Worm (Caenorhabditis elegans) whole organism, L4 larva: Measurements from ENCODE around the gene yif-1.

Experiments used
- F10B5.3 ChIP-seq: sonication (generic microtip); optimal IDR thresholded peaks from 2 replicates; lab custom pipeline; 2016; ENCODE audit warnings: mild to moderate bottlenecking, missing genetic modification characterization, missing compliant biosample characterization
- F26F4.8 ChIP-seq: fragments of 200-800 bp; sonication (Bioruptor generic); conservative IDR thresholded peaks from 2 replicates; pipeline ENCODE4 v1.3.6; 2022; ENCODE audit warnings: missing genetic modification characterization, missing compliant biosample characterization
- F37D6.2 ChIP-seq: sonication (generic microtip); optimal IDR thresholded peaks from 2 replicates; lab custom pipeline; 2016; ENCODE audit warnings: mild to moderate bottlenecking, missing genetic modification characterization, missing compliant biosample characterization
- F44E2.7 ChIP-seq: fragments of 200-800 bp; sonication (Bioruptor generic); IDR thresholded peaks from 2 replicates; pipeline ENCODE4 v2.1.2; 2022; ENCODE audit warnings: missing genetic modification characterization, missing compliant biosample characterization
- R02D3.7 ChIP-seq: fragments of 150-350 bp; sonication (generic microtip); optimal IDR thresholded peaks from 3 replicates; lab custom pipeline; 2014; ENCODE audit warnings: missing biosample characterization, missing genetic modification characterization
- Y75B8A.6 ChIP-seq: fragments of 200-800 bp; sonication (Bioruptor generic); IDR thresholded peaks from 2 replicates; pipeline ENCODE4 v1.3.6; 2022; ENCODE audit warnings: missing genetic modification reagents, missing genetic modification characterization, missing compliant biosample characterization
- ZK337.2 ChIP-seq: fragments of 200-800 bp; sonication (Bioruptor generic); IDR thresholded peaks from 2 replicates; pipeline ENCODE4 v1.3.6; 2022; ENCODE audit warnings: missing genetic modification reagents, missing genetic modification characterization, missing compliant biosample characterization
- aha-1 ChIP-seq: fragments of 150-350 bp; peaks from one replicate; lab custom pipeline; 2014; ENCODE audit warnings: missing biosample characterization, missing genetic modification characterization
- arid-1 ChIP-seq: fragments of 200-800 bp; sonication (Bioruptor generic); conservative IDR thresholded peaks from 2 replicates; pipeline ENCODE4 v1.3.6; 2022; ENCODE audit warnings: missing genetic modification reagents, missing genetic modification characterization, missing compliant biosample characterization
- ceh-44 ChIP-seq: fragments of 200-800 bp; sonication (Bioruptor generic); IDR thresholded peaks from 2 replicates; pipeline ENCODE4 v1.3.6; 2022; ENCODE audit warnings: missing genetic modification reagents, missing genetic modification characterization, missing compliant biosample characterization
- ces-1 ChIP-seq: fragments of 150-350 bp; sonication (generic microtip); optimal IDR thresholded peaks from 4 replicates; lab custom pipeline; 2014; ENCODE audit warnings: missing biosample characterization, missing genetic modification reagents, missing genetic modification characterization
- cey-2 ChIP-seq: sonication (generic microtip); optimal IDR thresholded peaks from 3 replicates; lab custom pipeline; 2017; ENCODE audit warnings: missing genetic modification characterization, mild to moderate bottlenecking, missing compliant biosample characterization, antibody characterized with exemption, borderline replicate concordance; ENCODE audit not compliant: insufficient read depth
- daf-12 ChIP-seq: fragments of 150-350 bp; optimal IDR thresholded peaks from 2 replicates; lab custom pipeline; 2014; ENCODE audit warnings: missing biosample characterization, missing genetic modification reagents, missing genetic modification characterization
- daf-16 ChIP-seq, 3 experiments: sonication (generic microtip); optimal IDR thresholded peaks; 2 replicates each; lab custom pipeline; 2016 to 2017; ENCODE audit warnings: missing genetic modification characterization in 3 of 3, missing genetic modification reagents in 3 of 3, mild to moderate bottlenecking in 2 of 3, missing compliant biosample characterization in 2 of 3, missing biosample characterization in 1 of 3, moderate library complexity in 1 of 3
- daf-8 ChIP-seq: fragments of 200-800 bp; sonication (Bioruptor generic); IDR thresholded peaks from 2 replicates; pipeline ENCODE4 v1.3.6; 2022; ENCODE audit warnings: missing genetic modification characterization, missing compliant biosample characterization
- dmd-6 ChIP-seq: fragments of 200-800 bp; sonication (Bioruptor generic); IDR thresholded peaks from 2 replicates; pipeline ENCODE4 v1.3.6; 2022; ENCODE audit warnings: missing genetic modification reagents, missing genetic modification characterization, missing compliant biosample characterization
- dmd-8 ChIP-seq: fragments of 200-800 bp; sonication (Bioruptor generic); IDR thresholded peaks from 2 replicates; pipeline ENCODE4 v1.3.6; 2022; ENCODE audit warnings: missing genetic modification characterization, missing compliant biosample characterization
- dmd-9 ChIP-seq: fragments of 200-800 bp; sonication (Bioruptor generic); IDR thresholded peaks from 2 replicates; pipeline ENCODE4 v1.3.6; 2022; ENCODE audit warnings: missing genetic modification reagents, missing genetic modification characterization, missing compliant biosample characterization
- duxl-1 ChIP-seq: sonication (generic microtip); optimal IDR thresholded peaks from 2 replicates; lab custom pipeline; 2016; ENCODE audit warnings: mild to moderate bottlenecking, missing genetic modification characterization, moderate library complexity, missing compliant biosample characterization; ENCODE audit not compliant: poor library complexity
- dve-1 ChIP-seq: sonication (generic microtip); optimal IDR thresholded peaks from 2 replicates; lab custom pipeline; 2017; ENCODE audit warnings: antibody characterized with exemption, mild to moderate bottlenecking, missing genetic modification characterization, missing compliant biosample characterization; ENCODE audit not compliant: insufficient read depth
- fkh-10 ChIP-seq: fragments of 150-350 bp; optimal IDR thresholded peaks from 2 replicates; lab custom pipeline; 2014; ENCODE audit warnings: missing biosample characterization, missing genetic modification reagents, missing genetic modification characterization
- fos-1 ChIP-seq: fragments of 150-350 bp; optimal IDR thresholded peaks from 2 replicates; lab custom pipeline; 2014; ENCODE audit warnings: missing biosample characterization, missing genetic modification characterization
- lin-1 ChIP-seq: fragments of 200-800 bp; sonication (Bioruptor generic); IDR thresholded peaks from 2 replicates; pipeline ENCODE4 v1.3.6; 2022; ENCODE audit warnings: missing genetic modification reagents, missing genetic modification characterization, missing compliant biosample characterization
- lin-29 ChIP-seq: fragments of 200-800 bp; sonication (Bioruptor generic); IDR thresholded peaks from 2 replicates; pipeline ENCODE4 v1.3.6; 2022; ENCODE audit warnings: missing genetic modification reagents, missing genetic modification characterization, missing compliant biosample characterization
- lir-3 ChIP-seq: sonication (generic microtip); optimal IDR thresholded peaks from 2 replicates; lab custom pipeline; 2016; ENCODE audit warnings: mild to moderate bottlenecking, missing genetic modification characterization, missing compliant biosample characterization
- lsy-2 ChIP-seq, 2 experiments: fragments of 150-350 bp in 1 of 2; sonication (generic microtip) in 1 of 2; optimal IDR thresholded peaks; 2 replicates each; lab custom pipeline; 2014 to 2017; ENCODE audit warnings: missing biosample characterization in 2 of 2, missing genetic modification characterization in 2 of 2
- mdl-1 ChIP-seq, 2 experiments: fragments of 150-350 bp in 1 of 2; sonication (generic microtip) in 1 of 2; optimal IDR thresholded peaks; 2 replicates each; lab custom pipeline; 2014 to 2017; ENCODE audit warnings: missing biosample characterization in 2 of 2, missing genetic modification characterization in 2 of 2
- mep-1 ChIP-seq: fragments of 150-350 bp; sonication (generic microtip); optimal IDR thresholded peaks from 3 replicates; lab custom pipeline; 2014; ENCODE audit warnings: missing biosample characterization, missing genetic modification characterization
- mxl-2 ChIP-seq: fragments of 200-800 bp; sonication (Bioruptor generic); conservative IDR thresholded peaks from 2 replicates; pipeline ENCODE4 v1.3.6; 2022; ENCODE audit warnings: missing genetic modification reagents, missing genetic modification characterization, missing compliant biosample characterization
- nhr-102 ChIP-seq: sonication (generic microtip); optimal IDR thresholded peaks from 2 replicates; lab custom pipeline; 2016; ENCODE audit warnings: mild to moderate bottlenecking, missing genetic modification characterization, moderate library complexity, missing compliant biosample characterization
- nhr-237 ChIP-seq: sonication (generic microtip); optimal IDR thresholded peaks from 2 replicates; lab custom pipeline; 2017; ENCODE audit warnings: missing biosample characterization, missing genetic modification characterization
- nhr-25 ChIP-seq: sonication (generic microtip); optimal IDR thresholded peaks from 2 replicates; lab custom pipeline; 2017; ENCODE audit warnings: missing genetic modification characterization, mild to moderate bottlenecking, missing compliant biosample characterization, antibody characterized with exemption, moderate library complexity, borderline replicate concordance; ENCODE audit not compliant: insufficient read depth
- nhr-28 ChIP-seq: fragments of 150-350 bp; optimal IDR thresholded peaks from 2 replicates; lab custom pipeline; 2014; ENCODE audit warnings: missing biosample characterization, missing genetic modification characterization
- nhr-42 ChIP-seq: fragments of 200-800 bp; sonication (Bioruptor generic); IDR thresholded peaks from 2 replicates; pipeline ENCODE4 v1.3.6; 2022; ENCODE audit warnings: missing genetic modification characterization, missing compliant biosample characterization
- nhr-48 ChIP-seq: sonication (generic microtip); optimal IDR thresholded peaks from 2 replicates; lab custom pipeline; 2016; ENCODE audit warnings: mild to moderate bottlenecking, missing genetic modification characterization, missing compliant biosample characterization
- nhr-77 ChIP-seq: fragments of 150-350 bp; optimal IDR thresholded peaks from 2 replicates; lab custom pipeline; 2014; ENCODE audit warnings: missing biosample characterization, missing genetic modification characterization
- pqm-1 ChIP-seq: sonication (generic microtip); optimal IDR thresholded peaks from 2 replicates; lab custom pipeline; 2017; ENCODE audit warnings: missing biosample characterization, missing genetic modification characterization
- rbr-2 ChIP-seq: sonication (generic microtip); optimal IDR thresholded peaks from 2 replicates; lab custom pipeline; 2016; ENCODE audit warnings: missing genotype, missing genetic modification characterization, missing compliant biosample characterization
- skn-1 ChIP-seq: fragments of 150-350 bp; optimal IDR thresholded peaks from 2 replicates; lab custom pipeline; 2014; ENCODE audit warnings: missing biosample characterization, missing genetic modification characterization
- unc-130 ChIP-seq: sonication (generic microtip); optimal IDR thresholded peaks from 2 replicates; lab custom pipeline; 2016; ENCODE audit warnings: missing genetic modification reagents, missing genetic modification characterization, missing compliant biosample characterization
- vab-7 ChIP-seq: fragments of 200-800 bp; sonication (Bioruptor generic); IDR thresholded peaks from 2 replicates; pipeline ENCODE4 v1.3.6; 2022; ENCODE audit warnings: missing genetic modification reagents, missing genetic modification characterization, missing compliant biosample characterization
- zfp-2 ChIP-seq: sonication (generic microtip); optimal IDR thresholded peaks from 2 replicates; lab custom pipeline; 2016; ENCODE audit warnings: mild to moderate bottlenecking, missing genetic modification characterization, missing compliant biosample characterization
- ztf-7 ChIP-seq: fragments of 150-350 bp; optimal IDR thresholded peaks from 2 replicates; lab custom pipeline; 2014; ENCODE audit warnings: missing biosample characterization, missing genetic modification characterization

Gene yif-1

DNA sequence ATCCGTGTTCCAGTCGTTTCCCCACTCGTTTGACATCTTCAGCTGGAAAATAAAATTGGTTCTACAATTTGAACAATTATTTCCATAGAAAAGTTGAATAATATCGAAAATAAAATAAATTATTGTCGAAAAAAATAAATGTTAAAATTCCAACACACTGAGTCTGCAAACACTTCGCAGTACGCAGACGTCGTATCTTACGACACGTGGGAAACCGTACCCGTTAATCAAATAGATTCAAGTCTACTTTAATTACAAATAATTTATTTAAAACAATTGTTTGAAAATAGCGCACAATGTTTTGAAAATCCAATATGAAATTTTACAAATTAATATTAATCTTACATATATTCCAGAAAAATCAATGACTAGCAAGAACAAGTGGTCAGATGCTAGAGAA lies at the start of gene yif-1:
TSS of gene yif-1 (minus strand) at position 42 of the 400 bp plus-strand sequence.
- no peak for TF ChIP-seq nhr-102 (tag; lab: Kevin White, UChicago)
- peak in 1 of 2 experiments; percentile 84 for TF ChIP-seq lsy-2 (tag; optimal IDR thresholded peaks at IDR 0.05; lab: Kevin White, UChicago)
- peak; percentile 15 for TF ChIP-seq ces-1 (GFP tag; lab: Kevin White, UChicago)

- TF ChIP-seq pqm-1 (tag; lab: Kevin White, UChicago): peak; percentile 34
- no peak for TF ChIP-seq daf-16 (GFP tag; optimal IDR thresholded peaks at IDR 0.05; lab: Kevin White, UChicago)
- TF ChIP-seq daf-16 (tag; optimal IDR thresholded peaks at IDR 0.05; lab: Kevin White, UChicago): peak; percentile 48
- TF ChIP-seq aha-1: peak; percentile 87
- TF ChIP-seq dmd-9 (GFP tag; lab: Robert Waterston, UW): no peak
- no peak for TF ChIP-seq daf-8 (GFP tag; lab: Robert Waterston, UW)
- TF ChIP-seq nhr-102 (tag; lab: Kevin White, UChicago): no peak
- TF ChIP-seq mdl-1 (tag; optimal IDR thresholded peaks at IDR 0.05; lab: Kevin White, UChicago): no peak
- TF ChIP-seq dmd-6 (GFP tag; lab: Robert Waterston, UW): 0 out of 2 replicates have a peak, but pooled peaks have one; percentile 23
- peak; percentile 38 for TF ChIP-seq mep-1 (tag; lab: Kevin White, UChicago)
- TF ChIP-seq dve-1 (tag; lab: Kevin White, UChicago): peak; percentile 29
- TF ChIP-seq ztf-7 (tag; lab: Kevin White, UChicago): peak; percentile 80
- TF ChIP-seq, all 104 proteins: peak for 7
Measured at ce11 chrV:10103811-10104210, 49.1 kb upstream of the yif-1 start.

DNA sequence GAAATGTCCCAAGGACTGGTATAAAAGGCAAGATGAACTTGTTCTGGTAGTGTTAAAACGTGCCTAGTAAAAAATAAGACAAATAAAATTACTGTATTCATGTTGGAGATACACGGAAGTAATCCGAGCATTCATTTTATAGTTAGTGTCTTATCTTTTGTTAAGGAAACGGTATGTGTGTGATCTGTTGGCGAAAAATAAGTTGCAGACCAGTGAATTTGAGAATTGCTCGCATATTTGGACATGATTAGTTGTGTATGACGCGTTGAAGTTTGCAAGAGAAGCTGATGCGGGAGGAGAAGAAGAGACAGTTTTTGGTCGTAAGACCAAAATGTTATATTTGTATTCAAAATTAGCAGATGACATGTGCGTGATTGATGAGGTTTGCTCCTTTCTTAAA lies 47.2 kb upstream of the yif-1 start, which contains the start of gene C08B6.14:
TSS of gene C08B6.14 (minus strand) at position 101 of the 400 bp plus-strand sequence.
- TF ChIP-seq F26F4.8 (GFP tag; lab: Robert Waterston, UW) (0 out of 2 replicates have a peak, but pooled peaks have one; percentile 24), F37D6.2 (tag; lab: Kevin White, UChicago) (no peak), aha-1 (no peak), daf-12 (tag; lab: Kevin White, UChicago) (no peak), dve-1 (tag; lab: Kevin White, UChicago) (no peak), nhr-237 (tag; lab: Kevin White, UChicago) (no peak)

ce11 chrV:10098429-10098828 lies 43.7 kb upstream of the yif-1 start, which contains the start of gene ugt-47:
ugt-47 (minus strand) TSS chrV:10098597.
- TF ChIP-seq unc-130 (no peak), duxl-1 (tag; lab: Kevin White, UChicago) (no peak), daf-8 (GFP tag; lab: Robert Waterston, UW) (no peak), mxl-2 (GFP tag; lab: Robert Waterston, UW) (no peak), Y75B8A.6 (GFP tag; lab: Robert Waterston, UW) (no peak), F10B5.3 (tag; lab: Kevin White, UChicago) (no peak), ceh-44 (GFP tag; lab: Robert Waterston, UW) (no peak), vab-7 (no peak), nhr-42 (no peak), arid-1 (GFP tag; lab: Robert Waterston, UW) (no peak), mdl-1 (tag; optimal IDR thresholded peaks at IDR 0.05; lab: Kevin White, UChicago) (no peak), zfp-2 (tag; lab: Kevin White, UChicago) (no peak), lir-3 (tag; lab: Kevin White, UChicago) (no peak), fkh-10 (no peak), fos-1 (tag; lab: Kevin White, UChicago) (no peak), R02D3.7 (no peak), ZK337.2 (GFP tag; lab: Robert Waterston, UW) (no peak), lin-1 (GFP tag; lab: Robert Waterston, UW) (no peak), dmd-8 (GFP tag; lab: Robert Waterston, UW) (no peak), rbr-2 (tag; lab: Kevin White, UChicago) (no peak), skn-1 (tag; lab: Kevin White, UChicago) (no peak), dmd-6 (GFP tag; lab: Robert Waterston, UW) (peak; percentile 82), nhr-48 (tag; lab: Kevin White, UChicago) (peak; percentile 48), ztf-7 (tag; lab: Kevin White, UChicago) (no peak), nhr-28 (peak; percentile 78), ces-1 (GFP tag; lab: Kevin White, UChicago) (no peak), lin-29 (GFP tag; lab: Robert Waterston, UW) (no peak), nhr-77 (tag; lab: Kevin White, UChicago) (no peak), cey-2 (tag; lab: Kevin White, UChicago) (no peak), nhr-25 (tag; lab: Kevin White, UChicago) (no peak), F44E2.7 (GFP tag; lab: Robert Waterston, UW) (no peak), daf-16 (GFP tag; optimal IDR thresholded peaks at IDR 0.05; lab: Kevin White, UChicago) (peak in 1 of 2 experiments; percentile 21), daf-16 (tag; optimal IDR thresholded peaks at IDR 0.05; lab: Kevin White, UChicago) (peak; percentile 58)
